Fruit fly (Drosophila melanogaster) whole organism, embryonic: ENCODE results near the gene CG46462.
A peak's percentile ranks its signal among the peaks of the same experiment; 100 is the strongest.

Experiments used
- Asciz ChIP-seq: fragments of 200-800 bp; sonication (Bioruptor generic); optimal IDR thresholded peaks from 2 replicates; lab custom pipeline; 2017; ENCODE audit warnings: missing biosample characterization, mild to moderate bottlenecking, missing genetic modification characterization, missing genetic modification reagents
- CG10959 ChIP-seq: fragments of 200-800 bp; sonication (Bioruptor generic); IDR thresholded peaks from 2 replicates; pipeline ENCODE4 v1.3.6; 2022; ENCODE audit warnings: missing biosample characterization, missing genetic modification characterization
- CG11560 ChIP-seq: fragments of 200-800 bp; sonication (Bioruptor generic); IDR thresholded peaks from 3 replicates; pipeline ENCODE4 v1.3.6; 2022; ENCODE audit warnings: missing biosample characterization, missing genetic modification characterization
- CG12744 ChIP-seq: fragments of 200-800 bp; sonication (Bioruptor generic); optimal IDR thresholded peaks from 2 replicates; lab custom pipeline; 2016; ENCODE audit warnings: missing biosample characterization, missing genetic modification characterization
- CG12769 ChIP-seq: fragments of 200-800 bp; sonication (Bioruptor generic); optimal IDR thresholded peaks from 2 replicates; lab custom pipeline; 2019; ENCODE audit warnings: missing biosample characterization, mild to moderate bottlenecking, missing genetic modification characterization, moderate library complexity
- CG12942 ChIP-seq: fragments of 200-800 bp; sonication (Bioruptor generic); optimal IDR thresholded peaks from 3 replicates; lab custom pipeline; 2016; ENCODE audit warnings: missing biosample characterization, missing genetic modification characterization
- CG14667 ChIP-seq: fragments of 200-800 bp; sonication (Bioruptor generic); IDR thresholded peaks from 2 replicates; pipeline ENCODE4 v1.3.6; 2022; ENCODE audit warnings: missing biosample characterization, missing genetic modification characterization
- CG14965 ChIP-seq: fragments of 200-800 bp; sonication (Bioruptor generic); optimal IDR thresholded peaks from 2 replicates; lab custom pipeline; 2016; ENCODE audit warnings: missing biosample characterization, missing genetic modification characterization, borderline replicate concordance
- CG15011 ChIP-seq: fragments of 200-800 bp; sonication (Bioruptor generic); optimal IDR thresholded peaks from 3 replicates; lab custom pipeline; 2018; ENCODE audit warnings: missing biosample characterization, mild to moderate bottlenecking, missing genetic modification characterization
- CG17385 ChIP-seq: fragments of 200-800 bp; sonication (Bioruptor generic); optimal IDR thresholded peaks from 3 replicates; lab custom pipeline; 2018; ENCODE audit warnings: missing biosample characterization, mild to moderate bottlenecking, missing genetic modification characterization
- CG18476 ChIP-seq: fragments of 200-800 bp; sonication (Bioruptor generic); optimal IDR thresholded peaks from 2 replicates; lab custom pipeline; 2016; ENCODE audit warnings: missing biosample characterization, mild to moderate bottlenecking, missing genetic modification characterization
- CG32767 ChIP-seq: fragments of 200-800 bp; sonication (Bioruptor generic); IDR thresholded peaks from 2 replicates; pipeline ENCODE4 v1.3.6; 2022; ENCODE audit warnings: missing biosample characterization, missing genetic modification characterization
- CG34224 ChIP-seq: fragments of 200-800 bp; sonication (Bioruptor generic); IDR thresholded peaks from 3 replicates; pipeline ENCODE4 v1.3.6; 2022; ENCODE audit warnings: missing biosample characterization, missing genetic modification characterization; ENCODE audit not compliant: partially characterized antibody
- CG3995 ChIP-seq: fragments of 200-800 bp; sonication (Bioruptor generic); optimal IDR thresholded peaks from 3 replicates; lab custom pipeline; 2016; ENCODE audit warnings: missing biosample characterization, missing genetic modification characterization
- CG4707 ChIP-seq: fragments of 200-800 bp; sonication (Bioruptor generic); optimal IDR thresholded peaks from 2 replicates; lab custom pipeline; 2018; ENCODE audit warnings: missing biosample characterization, mild to moderate bottlenecking, missing genetic modification characterization, moderate library complexity
- CG7372 ChIP-seq: fragments of 200-800 bp; sonication (Bioruptor generic); IDR thresholded peaks from 2 replicates; pipeline ENCODE4 v1.3.6; 2022; ENCODE audit warnings: missing biosample characterization, missing genetic modification characterization
- CG8478 ChIP-seq: fragments of >200 bp; optimal IDR thresholded peaks from 2 replicates; lab custom pipeline; 2018
- Chrac-16 ChIP-seq: fragments of 200-800 bp; sonication (Bioruptor generic); optimal IDR thresholded peaks from 3 replicates; lab custom pipeline; 2016; ENCODE audit warnings: missing biosample characterization, missing genetic modification characterization
- D ChIP-seq, 2 experiments: fragments of 200-800 bp in 1 of 2; fragments of >200 bp in 1 of 2; sonication (Bioruptor generic) in 1 of 2; optimal IDR thresholded peaks; 2 replicates in 1 of 2; 3 replicates in 1 of 2; lab custom pipeline; 2017; ENCODE audit warnings: mild to moderate bottlenecking in 1 of 2, missing biosample characterization in 1 of 2, missing genetic modification characterization in 1 of 2, missing genetic modification reagents in 1 of 2
- E2f2 ChIP-seq: fragments of 200-800 bp; sonication (Bioruptor generic); IDR thresholded peaks from 2 replicates; pipeline ENCODE4 v1.3.6; 2022; ENCODE audit warnings: missing biosample characterization, missing genetic modification characterization
- Fer1 ChIP-seq: fragments of 200-800 bp; sonication (Bioruptor generic); optimal IDR thresholded peaks from 2 replicates; lab custom pipeline; 2017; ENCODE audit warnings: missing biosample characterization, mild to moderate bottlenecking, missing genetic modification characterization
- Hand ChIP-seq: fragments of 200-800 bp; sonication (Bioruptor generic); optimal IDR thresholded peaks from 2 replicates; lab custom pipeline; 2017; ENCODE audit warnings: mild to moderate bottlenecking, missing biosample characterization, missing genetic modification reagents, missing genetic modification characterization
- Hr78 ChIP-seq, 2 experiments: fragments of 200-800 bp in 1 of 2; fragments of >200 bp in 1 of 2; sonication (Bioruptor generic) in 1 of 2; optimal IDR thresholded peaks; 2 replicates each; lab custom pipeline; 2017 to 2019; ENCODE audit warnings: missing biosample characterization in 2 of 2, missing genetic modification characterization in 2 of 2, mild to moderate bottlenecking in 1 of 2, moderate library complexity in 1 of 2
- MTF-1 ChIP-seq: fragments of 200-800 bp; sonication (Bioruptor generic); optimal IDR thresholded peaks from 2 replicates; lab custom pipeline; 2018; ENCODE audit warnings: missing biosample characterization, mild to moderate bottlenecking, missing genetic modification characterization, borderline replicate concordance
- Mad ChIP-seq: fragments of 200-800 bp; sonication (Bioruptor generic); optimal IDR thresholded peaks from 2 replicates; lab custom pipeline; 2016; ENCODE audit warnings: missing biosample characterization, missing genetic modification characterization
- Neu2 ChIP-seq: fragments of 200-800 bp; sonication (Bioruptor generic); optimal IDR thresholded peaks from 3 replicates; lab custom pipeline; 2016; ENCODE audit warnings: missing biosample characterization, missing genetic modification characterization, borderline replicate concordance
- NfI ChIP-seq: fragments of 200-800 bp; sonication (Bioruptor generic); optimal IDR thresholded peaks from 3 replicates; lab custom pipeline; 2018; ENCODE audit warnings: missing biosample characterization, mild to moderate bottlenecking, missing genetic modification characterization, moderate library complexity
- PHDP ChIP-seq: fragments of 200-800 bp; sonication (Bioruptor generic); optimal IDR thresholded peaks from 3 replicates; lab custom pipeline; 2018; ENCODE audit warnings: missing biosample characterization, mild to moderate bottlenecking, missing genetic modification characterization, moderate library complexity
- Rx ChIP-seq: fragments of 200-800 bp; sonication (Bioruptor generic); IDR thresholded peaks from 2 replicates; pipeline ENCODE4 v1.3.6; 2022; ENCODE audit warnings: missing biosample characterization, missing genetic modification characterization
- Side ChIP-seq: fragments of 200-800 bp; sonication (Bioruptor generic); optimal IDR thresholded peaks from 2 replicates; lab custom pipeline; 2016; ENCODE audit warnings: missing biosample characterization, missing genetic modification characterization
- Spps ChIP-seq: fragments of 200-800 bp; sonication (Bioruptor generic); optimal IDR thresholded peaks from 2 replicates; lab custom pipeline; 2018; ENCODE audit warnings: missing biosample characterization, mild to moderate bottlenecking, missing genetic modification characterization
- Sry-δ ChIP-seq: fragments of 200-800 bp; sonication (Bioruptor generic); optimal IDR thresholded peaks from 2 replicates; lab custom pipeline; 2016; ENCODE audit warnings: missing biosample characterization, missing genetic modification characterization
- bcd ChIP-seq: fragments of 200-800 bp; sonication (Bioruptor generic); optimal IDR thresholded peaks from 2 replicates; lab custom pipeline; 2017; ENCODE audit warnings: missing biosample characterization, mild to moderate bottlenecking, missing genetic modification characterization
- br ChIP-seq: fragments of >200 bp; optimal IDR thresholded peaks from 2 replicates; lab custom pipeline; 2017
- btn ChIP-seq: fragments of 200-800 bp; sonication (Bioruptor generic); optimal IDR thresholded peaks from 2 replicates; lab custom pipeline; 2016; ENCODE audit warnings: missing biosample characterization, missing genetic modification characterization
- chinmo ChIP-seq: fragments of 200-800 bp; sonication (Bioruptor generic); IDR thresholded peaks from 4 replicates; pipeline ENCODE4 v1.3.6; 2022; ENCODE audit warnings: missing biosample characterization, missing genetic modification characterization; ENCODE audit not compliant: partially characterized antibody
- chn ChIP-seq: fragments of 200-800 bp; sonication (Bioruptor generic); optimal IDR thresholded peaks from 2 replicates; lab custom pipeline; 2016; ENCODE audit warnings: missing biosample characterization, missing genetic modification characterization
- da ChIP-seq: fragments of 200-800 bp; sonication (Bioruptor generic); optimal IDR thresholded peaks from 2 replicates; lab custom pipeline; 2016; ENCODE audit warnings: missing biosample characterization, missing genetic modification characterization
- dpn ChIP-seq, 2 experiments: fragments of 200-800 bp; sonication (Bioruptor generic); optimal IDR thresholded peaks; 3 replicates each; lab custom pipeline; 2016; ENCODE audit warnings: missing biosample characterization in 2 of 2, missing genetic modification characterization in 2 of 2
- eve ChIP-seq, 2 experiments: fragments of >200 bp; optimal IDR thresholded peaks; 2 replicates each; lab custom pipeline; 2017; ENCODE audit warnings: missing biosample characterization in 2 of 2, missing genetic modification characterization in 2 of 2
- fru ChIP-seq: fragments of >200 bp; optimal IDR thresholded peaks from 2 replicates; lab custom pipeline; 2017
- ind ChIP-seq: fragments of 200-800 bp; sonication (Bioruptor generic); optimal IDR thresholded peaks from 3 replicates; lab custom pipeline; 2016; ENCODE audit warnings: missing biosample characterization, missing genetic modification characterization
- insv ChIP-seq, 2 experiments: fragments of 200-800 bp; sonication (Bioruptor generic); optimal IDR thresholded peaks; 3 replicates each; lab custom pipeline; 2016 to 2018; ENCODE audit warnings: missing biosample characterization in 2 of 2, missing genetic modification characterization in 2 of 2
- prd ChIP-seq, 3 experiments: fragments of >200 bp in 2 of 3; fragments of 200-800 bp in 1 of 3; sonication (Bioruptor generic) in 1 of 3; optimal IDR thresholded peaks in 2 of 3; IDR thresholded peaks in 1 of 3; 2 replicates in 2 of 3; 3 replicates in 1 of 3; pipeline versions ENCODE4 v1.3.6 to Lab custom; 2017 to 2022; ENCODE audit warnings: missing biosample characterization in 1 of 3, missing genetic modification characterization in 1 of 3
- pros ChIP-seq: fragments of 200-800 bp; sonication (Bioruptor generic); optimal IDR thresholded peaks from 3 replicates; lab custom pipeline; 2019; ENCODE audit warnings: missing biosample characterization, mild to moderate bottlenecking, missing genetic modification characterization, moderate library complexity
- sens-2 ChIP-seq: fragments of 200-800 bp; sonication (Bioruptor generic); IDR thresholded peaks from 2 replicates; pipeline ENCODE4 v1.3.6; 2022; ENCODE audit warnings: missing biosample characterization, missing genetic modification characterization
- sqz ChIP-seq: fragments of 200-800 bp; sonication (Bioruptor generic); optimal IDR thresholded peaks from 3 replicates; lab custom pipeline; 2018; ENCODE audit warnings: missing biosample characterization, mild to moderate bottlenecking, missing genetic modification characterization
- zfh1 ChIP-seq: fragments of 200-800 bp; sonication (Bioruptor generic); IDR thresholded peaks from 3 replicates; pipeline ENCODE4 v1.3.6; 2022; ENCODE audit warnings: missing biosample characterization, missing genetic modification characterization
- zfh2 ChIP-seq: fragments of 200-800 bp; sonication (Bioruptor generic); optimal IDR thresholded peaks from 2 replicates; lab custom pipeline; 2016; ENCODE audit warnings: missing biosample characterization, missing genetic modification characterization

CG46462 gene

dm6 chr3L:19908201-19909127, 23.0 kb upstream of the CG46462 start (continued):
- no peak for TF ChIP-seq E2f2
- no peak for TF ChIP-seq Chrac-16 (GFP tag; lab: Kevin White, UChicago)
- TF ChIP-seq CG17385 (GFP tag; lab: Kevin White, UChicago): peak; percentile 14
- no peak for TF ChIP-seq zfh1 (GFP tag; lab: Robert Waterston, UW)
- no peak for TF ChIP-seq eve (GFP tag; optimal IDR thresholded peaks at IDR 0.05; lab: Kevin White, UChicago)
- TF ChIP-seq chinmo (GFP tag; lab: Robert Waterston, UW): peak; percentile 71; the same call in 3 of the 4 replicates
- TF ChIP-seq CG10959 (GFP tag; lab: Robert Waterston, UW): no peak
- TF ChIP-seq Hr78 (GFP tag; optimal IDR thresholded peaks at IDR 0.05; lab: Kevin White, UChicago): no peak
- TF ChIP-seq CG34224: no peak
- TF ChIP-seq CG12769 (tag; lab: Kevin White, UChicago): peak; percentile 55
- TF ChIP-seq Asciz: peak; percentile 8
- TF ChIP-seq CG14965 (GFP tag; lab: Kevin White, UChicago): no peak
- no peak for TF ChIP-seq chn
- TF ChIP-seq Sry-δ (GFP tag; lab: Kevin White, UChicago): no peak
- no peak for TF ChIP-seq CG4707 (GFP tag; lab: Kevin White, UChicago)
- no peak for TF ChIP-seq da (GFP tag; lab: Kevin White, UChicago)
- no peak for TF ChIP-seq CG18476 (GFP tag; lab: Kevin White, UChicago)
- TF ChIP-seq Fer1: peak; percentile 21
- TF ChIP-seq CG11560: no peak
- no peak for TF ChIP-seq CG8478 (lab: Kevin White, UChicago)
- TF ChIP-seq D (optimal IDR thresholded peaks at IDR 0.05; lab: Kevin White, UChicago): peak; percentile 68
- TF ChIP-seq D (GFP tag; optimal IDR thresholded peaks at IDR 0.05; lab: Kevin White, UChicago): no peak
- peak; percentile 49 for TF ChIP-seq Hand (GFP tag; lab: Kevin White, UChicago)
- TF ChIP-seq CG14667 (GFP tag; lab: Robert Waterston, UW): no peak
- peak in 1 of 2 experiments; percentile 91 for TF ChIP-seq insv (GFP tag; optimal IDR thresholded peaks at IDR 0.05; lab: Kevin White, UChicago)
- TF ChIP-seq CG12744 (GFP tag; lab: Kevin White, UChicago): no peak
- no peak for TF ChIP-seq Side (GFP tag; lab: Kevin White, UChicago)
- TF ChIP-seq MTF-1 (GFP tag; lab: Kevin White, UChicago): no peak
- TF ChIP-seq PHDP (tag; lab: Kevin White, UChicago): no peak
- TF ChIP-seq sqz (GFP tag; lab: Kevin White, UChicago): peak; percentile 84
- no peak for TF ChIP-seq CG12942
- peak; percentile 6; the same call in 1 of the 2 replicates for TF ChIP-seq CG32767 (GFP tag; lab: Robert Waterston, UW)
- no peak for TF ChIP-seq CG3995 (GFP tag; lab: Kevin White, UChicago)
- TF ChIP-seq Rx: no peak
- TF ChIP-seq dpn (GFP tag; optimal IDR thresholded peaks at IDR 0.05; lab: Kevin White, UChicago): no peak
- TF ChIP-seq Neu2: no peak
- TF ChIP-seq bcd (GFP tag; lab: Kevin White, UChicago): no peak
- TF ChIP-seq btn (GFP tag; lab: Kevin White, UChicago): no peak
- TF ChIP-seq zfh2: no peak
- peak; percentile 55 for TF ChIP-seq pros (GFP tag; lab: Kevin White, UChicago)
- TF ChIP-seq br (lab: Kevin White, UChicago): no peak
- no peak for TF ChIP-seq prd (optimal IDR thresholded peaks at IDR 0.05; lab: Kevin White, UChicago)
- TF ChIP-seq prd (GFP tag; IDR thresholded peaks at IDR 0.05; lab: Robert Waterston, UW): no peak
- TF ChIP-seq fru (lab: Kevin White, UChicago): no peak
- TF ChIP-seq Spps: no peak
- TF ChIP-seq sens-2 (GFP tag; lab: Robert Waterston, UW): no peak
- TF ChIP-seq CG15011: no peak
- TF ChIP-seq ind: no peak
- TF ChIP-seq Mad (GFP tag; lab: Kevin White, UChicago): no peak
- TF ChIP-seq NfI (GFP tag; lab: Kevin White, UChicago): no peak
- TF ChIP-seq CG7372: no peak
